Worm (Caenorhabditis elegans): ENCODE data around the gene F09F9.2.

ce11 chrX:4142202-4142601, 31.0 kb upstream of the F09F9.2 start:
- TF ChIP-seq spr-3 (GFP tag; optimal IDR thresholded peaks at IDR 0.05) (no peak), mxl-2 (GFP tag; conservative IDR thresholded peaks at IDR 0.05) (no peak), T20F7.1 (GFP tag; optimal IDR thresholded peaks at IDR 0.05) (peak; percentile 60), lsy-2 (tag; optimal IDR thresholded peaks at IDR 0.05) (peak in 1 of 2 experiments; percentile 74)

Measured in whole organism, L4 larva.